Fruit fly (Drosophila melanogaster): ENCODE measurements around the gene Epg5.

- no peak for TF ChIP-seq CG8478 (optimal IDR thresholded peaks at IDR 0.05)
- no peak for TF ChIP-seq EcR (GFP tag; optimal IDR thresholded peaks at IDR 0.05)
- no peak for TF ChIP-seq pan (optimal IDR thresholded peaks at IDR 0.05)
- TF ChIP-seq Dll (optimal IDR thresholded peaks at IDR 0.05), result no peak
- no peak for TF ChIP-seq usp (GFP tag; optimal IDR thresholded peaks at IDR 0.05)
- no peak for TF ChIP-seq psq (optimal IDR thresholded peaks at IDR 0.05)
Observed at dm6 chr3R:18794051-18794450, 35.4 kb upstream of the Epg5 start.
